Worm (Caenorhabditis elegans) whole organism, young adult: Measurements from ENCODE around the gene F47D12.3.

ENCODE experiments used
- F55B11.4 ChIP-seq: sonication (generic microtip); optimal IDR thresholded peaks from 2 replicates; lab custom pipeline; 2016; ENCODE audit warnings: missing compliant biosample characterization, missing genetic modification characterization, borderline replicate concordance; ENCODE audit not compliant: insufficient read depth
- akir-1 ChIP-seq: fragments of 200-800 bp; sonication (Bioruptor generic); optimal IDR thresholded peaks from 2 replicates; lab custom pipeline; 2018; ENCODE audit warnings: mild to moderate bottlenecking, missing genetic modification characterization, moderate library complexity, missing compliant biosample characterization
- egl-44 ChIP-seq: fragments of 200-800 bp; sonication (Bioruptor generic); IDR thresholded peaks from 2 replicates; pipeline ENCODE4 v1.3.6; 2022; ENCODE audit warnings: missing genetic modification reagents, missing genetic modification characterization, missing compliant biosample characterization
- lin-54 ChIP-seq: fragments of 200-800 bp; sonication (Bioruptor generic); optimal IDR thresholded peaks from 2 replicates; lab custom pipeline; 2018; ENCODE audit warnings: mild to moderate bottlenecking, missing genetic modification characterization, missing compliant biosample characterization
- lsy-27 ChIP-seq: sonication (generic microtip); optimal IDR thresholded peaks from 2 replicates; lab custom pipeline; 2017; ENCODE audit warnings: missing genetic modification characterization, mild to moderate bottlenecking, missing compliant biosample characterization, antibody characterized with exemption, missing genotype, borderline replicate concordance; ENCODE audit not compliant: insufficient read depth
- nhr-27 ChIP-seq: fragments of 200-800 bp; sonication (Bioruptor generic); optimal IDR thresholded peaks from 2 replicates; lab custom pipeline; 2018; ENCODE audit warnings: mild to moderate bottlenecking, missing genetic modification characterization, moderate library complexity, missing compliant biosample characterization
- unc-62 ChIP-seq: fragments of 150-350 bp; optimal IDR thresholded peaks from 2 replicates; lab custom pipeline; 2014; ENCODE audit warnings: missing biosample characterization, missing genetic modification reagents, missing genetic modification characterization

- TF ChIP-seq egl-44 (GFP tag; lab: Robert Waterston, UW) (no peak), lsy-27 (tag; lab: Kevin White, UChicago) (no peak), lin-54 (no peak), nhr-27 (tag; lab: Kevin White, UChicago) (no peak), F55B11.4 (tag; lab: Kevin White, UChicago) (no peak), akir-1 (no peak), unc-62 (no peak)
Measured at ce11 chrIII:6256675-6257074, 41.6 kb upstream of the F47D12.3 start, which contains the start of gene srg-9.
